Worm (Caenorhabditis elegans) whole organism, late embryonic: ENCODE results near the gene sri-69.

Experiments used
- C08G9.2 ChIP-seq: sonication (generic microtip); optimal IDR thresholded peaks from 2 replicates; lab custom pipeline; 2016; ENCODE audit warnings: mild to moderate bottlenecking, missing genetic modification characterization, moderate library complexity, missing compliant biosample characterization
- ama-1 ChIP-seq: fragments of 150-350 bp; optimal IDR thresholded peaks from 2 replicates; lab custom pipeline; 2014
- ceh-2 ChIP-seq: sonication (generic microtip); optimal IDR thresholded peaks from 2 replicates; lab custom pipeline; 2016; ENCODE audit warnings: missing genotype, missing genetic modification characterization, missing compliant biosample characterization
- ceh-30 ChIP-seq: fragments of 150-350 bp; optimal IDR thresholded peaks from 2 replicates; lab custom pipeline; 2014; ENCODE audit warnings: missing biosample characterization, missing genetic modification characterization
- ceh-6 ChIP-seq: fragments of 200-800 bp; sonication (Bioruptor generic); optimal IDR thresholded peaks from 2 replicates; lab custom pipeline; 2018; ENCODE audit warnings: mild to moderate bottlenecking, missing genetic modification characterization, missing compliant biosample characterization
- dve-1 ChIP-seq: sonication (generic microtip); optimal IDR thresholded peaks from 2 replicates; lab custom pipeline; 2017; ENCODE audit warnings: antibody characterized with exemption, mild to moderate bottlenecking, missing genetic modification characterization, missing compliant biosample characterization
- elt-2 ChIP-seq: sonication (generic microtip); optimal IDR thresholded peaks from 2 replicates; lab custom pipeline; 2016; ENCODE audit warnings: missing genetic modification reagents, missing genetic modification characterization, missing compliant biosample characterization
- gmeb-2 ChIP-seq: sonication (generic microtip); optimal IDR thresholded peaks from 2 replicates; lab custom pipeline; 2016; ENCODE audit warnings: missing genetic modification characterization, inconsistent platforms, missing compliant biosample characterization
- nfya-1 ChIP-seq: sonication (generic microtip); optimal IDR thresholded peaks from 2 replicates; lab custom pipeline; 2017; ENCODE audit warnings: missing genetic modification characterization, mild to moderate bottlenecking, missing compliant biosample characterization, antibody characterized with exemption, moderate library complexity
- npax-4 ChIP-seq: sonication (generic microtip); optimal IDR thresholded peaks from 2 replicates; lab custom pipeline; 2016; ENCODE audit warnings: missing genetic modification characterization, missing compliant biosample characterization
- pha-4 ChIP-seq: fragments of 150-350 bp; optimal IDR thresholded peaks from 2 replicates; lab custom pipeline; 2018; ENCODE audit warnings: missing biosample characterization, missing genetic modification reagents, missing genetic modification characterization
- pqm-1 ChIP-seq: sonication (generic microtip); optimal IDR thresholded peaks from 2 replicates; lab custom pipeline; 2016; ENCODE audit warnings: missing genetic modification characterization, missing compliant biosample characterization
- unc-42 ChIP-seq: sonication (generic microtip); optimal IDR thresholded peaks from 2 replicates; lab custom pipeline; 2016; ENCODE audit warnings: missing genotype, missing genetic modification characterization, missing compliant biosample characterization

DNA sequence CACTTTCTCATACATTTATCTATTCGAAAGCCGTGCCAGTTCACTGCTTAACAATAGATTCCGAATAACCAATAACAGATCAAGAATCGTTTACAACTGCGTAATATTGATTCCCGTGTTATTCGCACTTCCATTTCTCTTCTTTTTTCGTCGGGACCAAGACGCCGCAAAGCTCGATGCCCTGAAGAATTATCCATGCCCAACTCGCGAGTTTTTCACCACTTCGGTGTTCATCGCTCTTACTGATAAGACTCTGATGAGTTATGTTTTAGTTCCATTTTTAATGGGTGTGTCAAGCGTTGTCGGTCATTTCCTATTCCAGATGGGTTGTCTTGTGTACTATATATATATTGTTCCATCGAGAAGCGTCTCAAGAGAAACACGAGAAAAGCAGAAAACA is 34.9 kb downstream of the sri-69 start:
- TF ChIP-seq ceh-6 (GFP tag; lab: Kevin White, UChicago) (no peak), pqm-1 (tag; lab: Kevin White, UChicago) (no peak), pha-4 (tag; lab: Kevin White, UChicago) (no peak), gmeb-2 (tag; lab: Kevin White, UChicago) (no peak), ama-1 (no peak), nfya-1 (tag; lab: Kevin White, UChicago) (no peak), C08G9.2 (tag; lab: Kevin White, UChicago) (no peak), npax-4 (tag; lab: Kevin White, UChicago) (no peak), ceh-2 (tag; lab: Kevin White, UChicago) (no peak), elt-2 (tag; lab: Kevin White, UChicago) (no peak), dve-1 (tag; lab: Kevin White, UChicago) (no peak), unc-42 (tag; lab: Kevin White, UChicago) (no peak), ceh-30 (tag; lab: Kevin White, UChicago) (no peak)
